Fruit fly (Drosophila melanogaster) whole organism, pupa: ENCODE results near the gene CG16820.

Source experiments
- CG10348 ChIP-seq: fragments of 200-800 bp; sonication (Bioruptor generic); IDR thresholded peaks from 2 replicates; pipeline ENCODE4 v1.3.6; 2022; ENCODE audit warnings: missing biosample characterization, missing genetic modification characterization
- CG12605 ChIP-seq: fragments of 200-800 bp; sonication (Bioruptor generic); IDR thresholded peaks from 2 replicates; pipeline ENCODE4 v1.3.6; 2022; ENCODE audit warnings: missing biosample characterization, missing genetic modification characterization
- CG14655 ChIP-seq: fragments of 200-800 bp; sonication (Bioruptor generic); optimal IDR thresholded peaks from 3 replicates; lab custom pipeline; 2017; ENCODE audit warnings: mild to moderate bottlenecking, missing biosample characterization, missing genetic modification reagents, missing genetic modification characterization
- CG15710 ChIP-seq: fragments of 200-800 bp; sonication (Bioruptor generic); optimal IDR thresholded peaks from 2 replicates; lab custom pipeline; 2018; ENCODE audit warnings: missing biosample characterization, mild to moderate bottlenecking, missing genetic modification characterization, moderate library complexity
- CG17806 ChIP-seq: fragments of 200-800 bp; sonication (Bioruptor generic); optimal IDR thresholded peaks from 2 replicates; lab custom pipeline; 2018; ENCODE audit warnings: missing biosample characterization, mild to moderate bottlenecking, missing genetic modification characterization, moderate library complexity
- CG32121 ChIP-seq: fragments of 200-800 bp; sonication (Bioruptor generic); IDR thresholded peaks from 2 replicates; pipeline ENCODE4 v1.3.6; 2022; ENCODE audit warnings: missing biosample characterization, missing genetic modification characterization
- CG34367 ChIP-seq: fragments of 200-800 bp; sonication (Bioruptor generic); optimal IDR thresholded peaks from 2 replicates; lab custom pipeline; 2018; ENCODE audit warnings: missing biosample characterization, mild to moderate bottlenecking, missing genetic modification characterization
- CG4496 ChIP-seq: fragments of 200-800 bp; sonication (Bioruptor generic); IDR thresholded peaks from 3 replicates; pipeline ENCODE4 v1.3.6; 2022; ENCODE audit warnings: missing biosample characterization, missing genetic modification characterization
- CG8159 ChIP-seq: fragments of 200-800 bp; sonication (Bioruptor generic); optimal IDR thresholded peaks from 3 replicates; lab custom pipeline; 2018; ENCODE audit warnings: missing biosample characterization, mild to moderate bottlenecking, missing genetic modification characterization, moderate library complexity
- CG8301 ChIP-seq: fragments of 200-800 bp; sonication (Bioruptor generic); optimal IDR thresholded peaks from 2 replicates; lab custom pipeline; 2018; ENCODE audit warnings: missing biosample characterization, mild to moderate bottlenecking, missing genetic modification characterization
- CG9948 ChIP-seq: fragments of 200-800 bp; sonication (Bioruptor generic); optimal IDR thresholded peaks from 2 replicates; lab custom pipeline; 2018; ENCODE audit warnings: missing biosample characterization, mild to moderate bottlenecking, missing genetic modification characterization, moderate library complexity
- D1 ChIP-seq: fragments of 200-800 bp; sonication (Bioruptor generic); optimal IDR thresholded peaks from 2 replicates; lab custom pipeline; 2018; ENCODE audit warnings: missing biosample characterization, mild to moderate bottlenecking, missing genetic modification characterization, moderate library complexity
- EcR ChIP-seq: fragments of 200-800 bp; sonication (Bioruptor generic); optimal IDR thresholded peaks from 3 replicates; lab custom pipeline; 2019; ENCODE audit warnings: missing biosample characterization, missing genetic modification characterization, mild to moderate bottlenecking, moderate library complexity, missing genetic modification reagents
- Ets98B ChIP-seq: fragments of 200-800 bp; sonication (Bioruptor generic); IDR thresholded peaks from 2 replicates; pipeline ENCODE4 v1.3.6; 2022; ENCODE audit warnings: missing biosample characterization, missing genetic modification characterization
- Pif1A ChIP-seq: fragments of 200-800 bp; sonication (Bioruptor generic); optimal IDR thresholded peaks from 3 replicates; lab custom pipeline; 2016; ENCODE audit warnings: missing biosample characterization, missing genetic modification characterization
- Pif1B ChIP-seq: fragments of 200-800 bp; sonication (Bioruptor generic); optimal IDR thresholded peaks from 3 replicates; lab custom pipeline; 2016; ENCODE audit warnings: missing biosample characterization, missing genetic modification characterization
- Snoo ChIP-seq: fragments of 200-800 bp; sonication (Bioruptor generic); optimal IDR thresholded peaks from 3 replicates; lab custom pipeline; 2017; ENCODE audit warnings: missing biosample characterization, mild to moderate bottlenecking, missing genetic modification characterization, inconsistent platforms
- fd96Ca ChIP-seq: fragments of 200-800 bp; sonication (Bioruptor generic); IDR thresholded peaks from 3 replicates; pipeline ENCODE4 v1.3.6; 2022; ENCODE audit warnings: missing biosample characterization, missing genetic modification characterization
- gl ChIP-seq: fragments of 200-800 bp; sonication (Bioruptor generic); optimal IDR thresholded peaks from 2 replicates; lab custom pipeline; 2018; ENCODE audit warnings: missing biosample characterization, mild to moderate bottlenecking, missing genetic modification characterization
- rn ChIP-seq: fragments of 200-800 bp; sonication (Bioruptor generic); IDR thresholded peaks from 2 replicates; pipeline ENCODE4 v1.3.6; 2022; ENCODE audit warnings: missing biosample characterization, missing genetic modification characterization

Gene CG16820

DNA sequence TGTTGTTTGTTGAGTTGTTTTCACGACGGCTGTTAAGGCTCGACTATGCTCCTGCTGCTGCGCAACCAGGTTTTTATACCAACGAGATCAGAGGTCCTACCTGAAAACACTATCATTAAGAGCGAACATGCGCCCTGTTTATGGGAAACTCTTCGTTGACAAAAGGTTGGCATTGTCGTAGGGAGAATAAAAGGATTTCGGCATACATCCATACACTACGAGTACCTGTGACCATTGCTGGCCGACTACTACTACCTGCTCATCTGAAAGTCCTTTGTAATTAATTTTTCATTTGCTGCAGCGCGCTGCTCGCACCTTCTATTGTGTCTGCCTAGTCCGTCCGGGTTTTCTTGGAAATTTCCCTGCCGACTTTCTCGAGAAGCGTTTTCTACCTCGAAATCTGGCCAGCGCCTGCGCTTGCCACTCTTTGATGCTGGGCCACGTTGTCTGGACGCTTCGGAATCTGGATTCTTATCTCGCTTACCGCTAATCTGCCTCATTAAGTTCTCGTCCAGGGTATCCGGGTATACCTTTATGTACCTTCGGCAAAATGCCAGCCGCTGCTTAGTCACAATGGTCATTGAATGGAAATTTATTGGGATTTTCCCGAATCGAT is 20.7 kb upstream of the CG16820 start, which contains the start of gene CG15480:
CG15480 (minus strand) TSS at position 51 of the 616 bp plus-strand sequence.
- TF ChIP-seq gl (no peak), CG15710 (tag; lab: Kevin White, UChicago) (no peak), Pif1A (GFP tag; lab: Kevin White, UChicago) (no peak), fd96Ca (GFP tag; lab: Robert Waterston, UW) (no peak), CG10348 (no peak), CG4496 (GFP tag; lab: Robert Waterston, UW) (no peak), CG8301 (tag; lab: Kevin White, UChicago) (no peak), CG9948 (tag; lab: Kevin White, UChicago) (no peak), rn (GFP tag; lab: Robert Waterston, UW) (no peak)

DNA sequence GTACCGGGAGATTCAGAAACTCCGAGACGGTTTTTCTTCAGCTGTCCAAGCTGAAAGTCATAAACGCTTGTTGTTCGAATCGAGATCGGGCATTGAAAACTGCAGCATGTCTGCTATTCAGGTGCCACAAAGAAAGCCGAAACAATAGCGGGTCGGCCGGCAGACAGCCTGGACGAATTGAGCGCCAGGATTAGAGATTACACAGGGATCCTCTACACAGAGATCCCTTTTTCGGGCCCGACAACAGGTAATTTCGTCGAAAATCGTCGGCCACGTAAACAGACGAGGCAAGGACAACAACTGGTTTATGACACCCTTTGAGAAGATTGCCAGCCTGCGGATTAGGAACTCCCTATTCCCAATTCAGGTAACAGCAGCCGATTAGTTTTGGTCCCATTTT is 18.8 kb upstream of the CG16820 start, which contains the start of gene CG16813:
CG16813 (plus strand) TSS at position 288 of the 400 bp plus-strand sequence.
- no peak for TF ChIP-seq Pif1A (GFP tag; lab: Kevin White, UChicago)
- no peak for TF ChIP-seq EcR (GFP tag; lab: Kevin White, UChicago)
- no peak for TF ChIP-seq CG14655 (GFP tag; lab: Kevin White, UChicago)
- no peak for TF ChIP-seq CG8301 (tag; lab: Kevin White, UChicago)
- TF ChIP-seq gl, result no peak
- no peak for TF ChIP-seq CG8159 (tag; lab: Kevin White, UChicago)
- no peak for TF ChIP-seq fd96Ca (GFP tag; lab: Robert Waterston, UW)
- TF ChIP-seq CG17806 (tag; lab: Kevin White, UChicago), result no peak
- TF ChIP-seq Ets98B (GFP tag; lab: Robert Waterston, UW), result no peak
- no peak for TF ChIP-seq Pif1B
- no peak for TF ChIP-seq rn (GFP tag; lab: Robert Waterston, UW)
- no peak for TF ChIP-seq CG34367 (tag; lab: Kevin White, UChicago)
- TF ChIP-seq CG12605 (GFP tag; lab: Robert Waterston, UW), result no peak

DNA sequence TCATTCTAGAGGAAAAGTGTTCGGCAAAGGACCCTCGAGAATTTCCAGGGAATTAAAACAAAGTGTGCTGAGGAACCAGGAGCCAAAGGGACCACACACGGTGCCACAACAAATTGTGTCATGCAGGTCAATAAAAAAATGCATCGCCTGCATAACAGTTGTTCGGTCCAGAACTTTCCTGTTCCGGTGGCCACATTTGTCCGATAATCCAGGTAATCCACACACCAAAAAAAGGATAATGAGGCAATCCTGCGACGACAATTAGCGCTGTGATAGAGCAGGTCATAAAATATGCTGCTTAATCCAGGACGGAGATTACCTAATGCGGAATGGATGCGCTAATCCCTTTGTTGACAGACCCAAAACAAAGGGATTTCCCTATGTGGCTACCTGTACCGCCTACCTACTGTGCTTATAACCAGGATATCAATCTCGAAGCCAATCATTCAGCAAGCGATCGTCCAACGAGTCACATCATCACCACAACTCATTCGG is 16.6 kb upstream of the CG16820 start, which contains the start of gene CG16815:
CG16815 (plus strand) TSS at position 445 of the 495 bp plus-strand sequence.
- TF ChIP-seq fd96Ca (GFP tag; lab: Robert Waterston, UW), result no peak
- TF ChIP-seq Pif1A (GFP tag; lab: Kevin White, UChicago), result no peak

DNA sequence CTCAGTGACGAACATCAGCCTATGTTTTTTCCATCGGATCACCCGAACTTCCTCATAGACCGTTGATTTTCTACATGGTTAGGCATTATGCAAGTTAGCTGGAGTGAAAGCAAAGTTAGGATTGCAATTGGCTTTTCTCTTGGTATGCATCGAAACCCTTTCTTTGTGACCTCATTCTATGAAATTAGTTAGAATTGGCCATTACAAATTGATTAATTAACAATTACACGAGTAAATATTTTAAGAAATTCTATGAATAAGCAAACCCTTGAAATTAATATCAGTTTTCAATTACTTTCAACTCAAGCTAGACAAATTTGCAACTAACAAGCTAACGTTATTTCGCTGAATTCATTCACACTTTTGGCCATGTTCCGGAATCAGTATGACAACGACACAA is 14.3 kb upstream of the CG16820 start, which contains the start of gene Prosalpha6T:
Prosalpha6T (plus strand) TSS at position 301 of the 400 bp plus-strand sequence.
- TF ChIP-seq fd96Ca (GFP tag; lab: Robert Waterston, UW), result no peak
- no peak for TF ChIP-seq gl
- TF ChIP-seq CG12605 (GFP tag; lab: Robert Waterston, UW), result no peak

DNA sequence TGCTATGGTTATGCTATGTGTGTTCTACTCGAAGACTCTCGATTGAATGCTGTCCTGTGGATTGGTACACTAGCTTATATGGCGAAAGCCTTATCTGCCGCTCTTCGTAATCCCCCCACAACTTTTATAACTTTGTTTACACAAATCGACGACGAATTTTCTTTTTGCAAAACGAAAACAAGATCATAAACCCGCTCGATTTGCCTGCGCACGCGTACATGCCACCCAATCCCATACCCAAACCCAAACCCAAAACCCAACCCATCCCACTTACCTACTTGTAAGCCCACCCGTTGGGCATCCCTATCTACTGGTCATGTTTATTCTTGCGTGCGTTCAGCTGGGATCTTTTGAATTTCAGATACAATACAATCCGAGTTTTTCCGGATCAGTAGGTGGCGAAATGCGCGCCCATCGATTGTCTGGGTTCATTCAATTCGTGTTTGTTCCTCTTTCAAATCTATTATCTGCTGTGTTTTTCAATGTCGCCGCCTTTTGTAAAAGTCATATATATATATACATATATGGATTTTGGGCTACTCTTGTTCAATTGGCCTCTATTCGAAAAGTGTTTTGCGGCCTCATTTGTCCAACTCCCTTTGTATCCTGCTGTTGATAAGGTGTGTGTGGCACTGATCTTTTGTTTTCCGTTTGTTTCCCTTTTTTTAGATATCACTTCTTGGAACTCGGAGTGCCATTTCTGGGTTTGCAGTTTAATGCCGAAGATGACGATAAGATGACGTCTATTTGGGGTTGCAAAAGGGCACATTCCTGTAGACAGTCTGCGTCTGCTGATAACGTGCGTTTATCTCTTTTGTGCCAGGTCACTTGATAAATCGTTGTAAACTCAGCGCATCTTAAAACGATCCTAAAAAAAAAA is 11.2 kb upstream of the CG16820 start, which contains the start of gene Mabi:
Mabi (minus strand) TSS at position 51 of the 880 bp plus-strand sequence.
- TF ChIP-seq CG4496 (GFP tag; lab: Robert Waterston, UW) (no peak), CG34367 (tag; lab: Kevin White, UChicago) (no peak), gl (no peak), Ets98B (GFP tag; lab: Robert Waterston, UW) (no peak), CG12605 (GFP tag; lab: Robert Waterston, UW) (no peak), CG8159 (tag; lab: Kevin White, UChicago) (no peak), CG32121 (GFP tag; lab: Robert Waterston, UW) (no peak), D1 (tag; lab: Kevin White, UChicago) (no peak), CG14655 (GFP tag; lab: Kevin White, UChicago) (no peak), Snoo (tag; lab: Kevin White, UChicago) (no peak), Pif1A (GFP tag; lab: Kevin White, UChicago) (no peak), CG9948 (tag; lab: Kevin White, UChicago) (no peak), CG10348 (no peak), fd96Ca (GFP tag; lab: Robert Waterston, UW) (no peak), CG17806 (tag; lab: Kevin White, UChicago) (no peak), rn (GFP tag; lab: Robert Waterston, UW) (no peak)

DNA sequence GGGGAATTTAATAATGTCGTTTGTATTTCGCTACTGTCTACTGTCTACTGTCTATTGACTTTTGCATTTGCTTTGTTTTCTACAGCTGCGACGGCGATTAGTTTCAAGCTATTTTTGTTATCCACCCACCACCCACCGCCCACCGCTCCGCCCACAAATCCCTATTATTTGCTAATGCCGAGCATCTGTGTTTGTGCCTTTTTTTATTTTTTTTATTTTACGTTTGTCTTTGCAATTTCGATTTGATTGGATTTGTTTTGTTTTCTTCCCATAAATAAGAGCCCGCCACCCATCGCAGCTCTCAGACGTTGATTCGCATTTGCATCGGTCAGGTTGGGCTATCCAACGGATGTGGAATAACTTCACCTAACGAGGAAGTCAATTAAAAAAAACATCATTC is 9.8 kb upstream of the CG16820 start, which contains the start of gene Jhbp14:
Jhbp14 (plus strand) TSS at position 301 of the 400 bp plus-strand sequence.
- TF ChIP-seq D1 (tag; lab: Kevin White, UChicago) (no peak), Snoo (tag; lab: Kevin White, UChicago) (no peak), CG17806 (tag; lab: Kevin White, UChicago) (no peak), CG12605 (GFP tag; lab: Robert Waterston, UW) (no peak), CG4496 (GFP tag; lab: Robert Waterston, UW) (no peak)
